Worm (Caenorhabditis elegans) whole organism, L4 larva: ENCODE results near the gene atp-5.
A peak's percentile ranks its signal among the peaks of the same experiment; 100 is the strongest.

ENCODE experiments used
- F10B5.3 ChIP-seq: sonication (generic microtip); optimal IDR thresholded peaks from 2 replicates; lab custom pipeline; 2016; ENCODE audit warnings: mild to moderate bottlenecking, missing genetic modification characterization, missing compliant biosample characterization
- F49E8.2 ChIP-seq: sonication (generic microtip); optimal IDR thresholded peaks from 2 replicates; lab custom pipeline; 2016; ENCODE audit warnings: missing compliant biosample characterization, mild to moderate bottlenecking, missing genetic modification characterization, borderline replicate concordance
- T20F7.1 ChIP-seq: fragments of 200-800 bp; sonication (Bioruptor generic); optimal IDR thresholded peaks from 2 replicates; lab custom pipeline; 2018; ENCODE audit warnings: mild to moderate bottlenecking, missing genetic modification characterization, missing compliant biosample characterization
- T26A8.4 ChIP-seq: fragments of 200-800 bp; sonication (Bioruptor generic); IDR thresholded peaks from 2 replicates; pipeline ENCODE4 v1.3.6; 2022; ENCODE audit warnings: missing genetic modification characterization, missing compliant biosample characterization
- ZK546.5 ChIP-seq, 2 experiments: sonication (generic microtip); optimal IDR thresholded peaks; 2 replicates each; lab custom pipeline; 2017; ENCODE audit warnings: missing biosample characterization in 2 of 2, missing genetic modification characterization in 2 of 2
- aha-1 ChIP-seq: fragments of 150-350 bp; peaks from one replicate; lab custom pipeline; 2014; ENCODE audit warnings: missing biosample characterization, missing genetic modification characterization
- aly-2 ChIP-seq: sonication (generic microtip); optimal IDR thresholded peaks from 2 replicates; lab custom pipeline; 2018; ENCODE audit warnings: missing biosample characterization, missing genetic modification characterization
- ama-1 ChIP-seq: fragments of 150-350 bp; optimal IDR thresholded peaks from 2 replicates; lab custom pipeline; 2014; ENCODE audit warnings: inconsistent platforms, mixed read lengths
- attf-4 ChIP-seq: sonication (generic microtip); optimal IDR thresholded peaks from 3 replicates; lab custom pipeline; 2017; ENCODE audit warnings: missing biosample characterization, missing genetic modification characterization
- ceh-32 ChIP-seq: sonication (generic microtip); optimal IDR thresholded peaks from 2 replicates; lab custom pipeline; 2016; ENCODE audit warnings: mild to moderate bottlenecking, missing genetic modification characterization, missing compliant biosample characterization; ENCODE audit not compliant: poor library complexity
- ceh-82 ChIP-seq: sonication (generic microtip); optimal IDR thresholded peaks from 2 replicates; lab custom pipeline; 2017; ENCODE audit warnings: missing biosample characterization, missing genetic modification characterization
- ces-1 ChIP-seq: fragments of 150-350 bp; sonication (generic microtip); optimal IDR thresholded peaks from 4 replicates; lab custom pipeline; 2014; ENCODE audit warnings: missing biosample characterization, missing genetic modification reagents, missing genetic modification characterization
- ctbp-1 ChIP-seq: fragments of 200-800 bp; sonication (Bioruptor generic); IDR thresholded peaks from 2 replicates; pipeline ENCODE4 v1.3.6; 2022; ENCODE audit warnings: missing genetic modification reagents, missing genetic modification characterization, missing compliant biosample characterization
- daf-19 ChIP-seq: fragments of 200-800 bp; sonication (Bioruptor generic); conservative IDR thresholded peaks from 2 replicates; pipeline ENCODE4 v1.3.6; 2022; ENCODE audit warnings: missing genetic modification characterization, missing compliant biosample characterization
- daf-8 ChIP-seq: fragments of 200-800 bp; sonication (Bioruptor generic); IDR thresholded peaks from 2 replicates; pipeline ENCODE4 v1.3.6; 2022; ENCODE audit warnings: missing genetic modification characterization, missing compliant biosample characterization
- dmd-6 ChIP-seq: fragments of 200-800 bp; sonication (Bioruptor generic); IDR thresholded peaks from 2 replicates; pipeline ENCODE4 v1.3.6; 2022; ENCODE audit warnings: missing genetic modification reagents, missing genetic modification characterization, missing compliant biosample characterization
- dmd-8 ChIP-seq: fragments of 200-800 bp; sonication (Bioruptor generic); IDR thresholded peaks from 2 replicates; pipeline ENCODE4 v1.3.6; 2022; ENCODE audit warnings: missing genetic modification characterization, missing compliant biosample characterization
- dmd-9 ChIP-seq: fragments of 200-800 bp; sonication (Bioruptor generic); IDR thresholded peaks from 2 replicates; pipeline ENCODE4 v1.3.6; 2022; ENCODE audit warnings: missing genetic modification reagents, missing genetic modification characterization, missing compliant biosample characterization
- dpl-1 ChIP-seq: fragments of 150-350 bp; optimal IDR thresholded peaks from 2 replicates; lab custom pipeline; 2014; ENCODE audit warnings: missing biosample characterization, missing genetic modification reagents, missing genetic modification characterization
- egl-43 ChIP-seq: fragments of 200-800 bp; sonication (Bioruptor generic); IDR thresholded peaks from 2 replicates; pipeline ENCODE4 v1.3.6; 2022; ENCODE audit warnings: missing genetic modification reagents, missing genetic modification characterization, missing compliant biosample characterization
- fos-1 ChIP-seq: fragments of 150-350 bp; optimal IDR thresholded peaks from 2 replicates; lab custom pipeline; 2014; ENCODE audit warnings: missing biosample characterization, missing genetic modification characterization
- hlh-30 ChIP-seq: sonication (generic microtip); optimal IDR thresholded peaks from 2 replicates; lab custom pipeline; 2017; ENCODE audit warnings: antibody characterized with exemption, mild to moderate bottlenecking, missing genetic modification characterization, missing compliant biosample characterization; ENCODE audit not compliant: insufficient read depth
- jun-1 ChIP-seq: fragments of 150-350 bp; optimal IDR thresholded peaks from 2 replicates; lab custom pipeline; 2014; ENCODE audit warnings: missing biosample characterization, missing genetic modification reagents, missing genetic modification characterization
- lim-7 ChIP-seq: fragments of 200-800 bp; sonication (Bioruptor generic); IDR thresholded peaks from 2 replicates; pipeline ENCODE4 v1.3.6; 2022; ENCODE audit warnings: missing genetic modification characterization, missing compliant biosample characterization
- lin-13 ChIP-seq: fragments of 150-350 bp; optimal IDR thresholded peaks from 2 replicates; lab custom pipeline; 2014; ENCODE audit warnings: missing biosample characterization, missing genetic modification reagents, missing genetic modification characterization
- lin-29 ChIP-seq: fragments of 200-800 bp; sonication (Bioruptor generic); IDR thresholded peaks from 2 replicates; pipeline ENCODE4 v1.3.6; 2022; ENCODE audit warnings: missing genetic modification reagents, missing genetic modification characterization, missing compliant biosample characterization
- lin-38 ChIP-seq: fragments of 200-800 bp; sonication (Bioruptor generic); IDR thresholded peaks from 2 replicates; pipeline ENCODE4 v1.3.6; 2022; ENCODE audit warnings: missing genetic modification reagents, missing genetic modification characterization, missing compliant biosample characterization
- lsy-2 ChIP-seq, 2 experiments: fragments of 150-350 bp in 1 of 2; sonication (generic microtip) in 1 of 2; optimal IDR thresholded peaks; 2 replicates each; lab custom pipeline; 2014 to 2017; ENCODE audit warnings: missing biosample characterization in 2 of 2, missing genetic modification characterization in 2 of 2
- madf-9 ChIP-seq: fragments of 200-800 bp; sonication (Bioruptor generic); conservative IDR thresholded peaks from 2 replicates; pipeline ENCODE4 v1.3.6; 2022; ENCODE audit warnings: missing genetic modification reagents, missing genetic modification characterization, missing compliant biosample characterization
- mdl-1 ChIP-seq, 2 experiments: fragments of 150-350 bp in 1 of 2; sonication (generic microtip) in 1 of 2; optimal IDR thresholded peaks; 2 replicates each; lab custom pipeline; 2014 to 2017; ENCODE audit warnings: missing biosample characterization in 2 of 2, missing genetic modification characterization in 2 of 2
- mes-2 ChIP-seq: sonication (generic microtip); optimal IDR thresholded peaks from 2 replicates; lab custom pipeline; 2016; ENCODE audit warnings: missing genotype, mild to moderate bottlenecking, missing genetic modification characterization, missing compliant biosample characterization; ENCODE audit not compliant: poor library complexity, severe bottlenecking
- mxl-2 ChIP-seq: fragments of 200-800 bp; sonication (Bioruptor generic); conservative IDR thresholded peaks from 2 replicates; pipeline ENCODE4 v1.3.6; 2022; ENCODE audit warnings: missing genetic modification reagents, missing genetic modification characterization, missing compliant biosample characterization
- mxl-3 ChIP-seq: fragments of 200-800 bp; sonication (Bioruptor generic); optimal IDR thresholded peaks from 2 replicates; lab custom pipeline; 2018; ENCODE audit warnings: mild to moderate bottlenecking, missing genetic modification characterization, missing compliant biosample characterization
- nhr-11 ChIP-seq: fragments of 150-350 bp; optimal IDR thresholded peaks from 2 replicates; lab custom pipeline; 2014; ENCODE audit warnings: missing biosample characterization, missing genetic modification characterization
- nhr-111 ChIP-seq: fragments of 200-800 bp; sonication (Bioruptor generic); optimal IDR thresholded peaks from 2 replicates; lab custom pipeline; 2018; ENCODE audit warnings: mild to moderate bottlenecking, missing genetic modification characterization, missing compliant biosample characterization
- nhr-237 ChIP-seq: sonication (generic microtip); optimal IDR thresholded peaks from 2 replicates; lab custom pipeline; 2017; ENCODE audit warnings: missing biosample characterization, missing genetic modification characterization
- nhr-25 ChIP-seq: sonication (generic microtip); optimal IDR thresholded peaks from 2 replicates; lab custom pipeline; 2017; ENCODE audit warnings: missing genetic modification characterization, mild to moderate bottlenecking, missing compliant biosample characterization, antibody characterized with exemption, moderate library complexity, borderline replicate concordance; ENCODE audit not compliant: insufficient read depth
- nhr-28 ChIP-seq: fragments of 150-350 bp; optimal IDR thresholded peaks from 2 replicates; lab custom pipeline; 2014; ENCODE audit warnings: missing biosample characterization, missing genetic modification characterization
- nhr-42 ChIP-seq: fragments of 200-800 bp; sonication (Bioruptor generic); IDR thresholded peaks from 2 replicates; pipeline ENCODE4 v1.3.6; 2022; ENCODE audit warnings: missing genetic modification characterization, missing compliant biosample characterization
- php-3 ChIP-seq: fragments of 200-800 bp; sonication (Bioruptor generic); IDR thresholded peaks from 2 replicates; pipeline ENCODE4 v1.3.6; 2022; ENCODE audit warnings: missing genetic modification reagents, missing genetic modification characterization, missing compliant biosample characterization
- pqm-1 ChIP-seq: sonication (generic microtip); optimal IDR thresholded peaks from 2 replicates; lab custom pipeline; 2017; ENCODE audit warnings: missing biosample characterization, missing genetic modification characterization
- saeg-2 ChIP-seq: fragments of 200-800 bp; sonication (Bioruptor generic); IDR thresholded peaks from 2 replicates; pipeline ENCODE4 v1.3.6; 2022; ENCODE audit warnings: missing genetic modification reagents, missing genetic modification characterization, missing compliant biosample characterization
- snpc-4 ChIP-seq: fragments of 150-350 bp; optimal IDR thresholded peaks from 2 replicates; lab custom pipeline; 2014; ENCODE audit warnings: missing biosample characterization, missing genetic modification characterization
- spr-1 ChIP-seq: sonication (generic microtip); optimal IDR thresholded peaks from 2 replicates; lab custom pipeline; 2016; ENCODE audit warnings: mild to moderate bottlenecking, missing genetic modification characterization, missing compliant biosample characterization
- unc-39 ChIP-seq: sonication (generic microtip); optimal IDR thresholded peaks from 2 replicates; lab custom pipeline; 2017; ENCODE audit warnings: missing biosample characterization, missing genetic modification characterization
- unc-62 ChIP-seq, 3 experiments: fragments of 150-350 bp in 1 of 3; sonication (generic microtip); optimal IDR thresholded peaks in 2 of 3; peaks in 1 of 3; 1 replicate in 1 of 3; 2 replicates in 2 of 3; lab custom pipeline; 2014 to 2017; ENCODE audit warnings: missing biosample characterization in 3 of 3, missing genetic modification characterization in 3 of 3, missing genetic modification reagents in 3 of 3, missing genotype in 1 of 3
- vab-7 ChIP-seq: fragments of 200-800 bp; sonication (Bioruptor generic); IDR thresholded peaks from 2 replicates; pipeline ENCODE4 v1.3.6; 2022; ENCODE audit warnings: missing genetic modification reagents, missing genetic modification characterization, missing compliant biosample characterization
- zag-1 ChIP-seq: fragments of 150-350 bp; optimal IDR thresholded peaks from 2 replicates; lab custom pipeline; 2014; ENCODE audit warnings: missing biosample characterization, missing genetic modification characterization
- ztf-11 ChIP-seq: fragments of 150-350 bp; optimal IDR thresholded peaks from 2 replicates; lab custom pipeline; 2014; ENCODE audit warnings: missing biosample characterization, missing genetic modification characterization
- ztf-7 ChIP-seq: fragments of 150-350 bp; optimal IDR thresholded peaks from 2 replicates; lab custom pipeline; 2014; ENCODE audit warnings: missing biosample characterization, missing genetic modification characterization

The atp-5 gene

DNA sequence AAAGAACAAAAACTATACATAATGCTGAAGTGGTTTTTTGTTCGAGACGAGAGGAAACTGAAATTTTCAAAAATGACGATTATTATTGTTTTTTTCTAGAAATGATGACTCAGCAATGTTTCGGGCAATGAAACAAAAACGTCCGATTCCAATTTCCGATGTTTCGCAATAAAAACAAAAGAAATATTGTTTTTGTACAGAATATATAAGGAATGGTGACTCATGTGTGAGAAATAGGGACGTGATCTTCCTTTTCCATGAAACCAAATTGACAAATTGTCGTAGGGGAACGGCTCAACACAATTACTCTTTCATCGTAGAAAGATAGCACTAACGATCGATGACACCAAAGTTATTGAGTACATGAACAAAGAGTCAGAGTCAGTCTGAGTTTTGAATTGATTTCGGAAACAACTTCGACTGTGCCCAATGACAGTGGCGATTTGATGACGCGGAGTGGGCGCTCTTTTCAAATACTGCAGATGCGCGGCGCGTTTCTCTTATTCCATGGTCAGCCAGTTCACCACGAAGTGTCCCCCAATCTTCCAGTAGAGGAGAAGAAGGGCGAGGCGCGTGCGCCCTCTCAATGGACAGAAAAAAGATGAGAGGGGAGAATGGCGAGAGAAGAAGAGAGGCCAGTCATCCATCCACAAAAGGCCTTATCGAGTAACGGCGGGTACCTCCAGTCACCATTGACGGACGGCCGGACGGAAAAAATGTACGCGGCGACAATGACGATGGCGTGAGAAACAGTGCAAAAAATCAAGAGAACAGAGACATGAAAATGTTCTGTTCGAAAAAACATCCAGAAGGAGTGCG lies 48.2 kb downstream of the atp-5 start (continued):
- peak; percentile 67 for TF ChIP-seq mxl-3 (GFP tag; lab: Kevin White, UChicago)
- TF ChIP-seq daf-19 (GFP tag; lab: Robert Waterston, UW), result no peak
- TF ChIP-seq nhr-25 (tag; lab: Kevin White, UChicago), result peak; percentile 18
- TF ChIP-seq ceh-82, result no peak
- TF ChIP-seq F49E8.2 (tag; lab: Kevin White, UChicago), result no peak
- no peak for TF ChIP-seq dmd-6 (GFP tag; lab: Robert Waterston, UW)
- no peak; the same call in 1 of the 2 replicates for TF ChIP-seq lin-29 (GFP tag; lab: Robert Waterston, UW)
- TF ChIP-seq egl-43, result peak; percentile 87
- TF ChIP-seq lin-13 (GFP tag; lab: Kevin White, UChicago), result no peak
- TF ChIP-seq saeg-2 (GFP tag; lab: Robert Waterston, UW), result no peak
- 0 out of 2 replicates have a peak, but pooled peaks have one; percentile 19 for TF ChIP-seq T26A8.4 (GFP tag; lab: Robert Waterston, UW)
- TF ChIP-seq spr-1 (tag; lab: Kevin White, UChicago), result no peak
- no peak for TF ChIP-seq aly-2
- no peak for TF ChIP-seq fos-1 (tag; lab: Kevin White, UChicago)
- TF ChIP-seq unc-39 (tag; lab: Kevin White, UChicago), result no peak
- TF ChIP-seq ztf-11 (tag; lab: Kevin White, UChicago), result no peak
- TF ChIP-seq madf-9 (GFP tag; lab: Robert Waterston, UW), result no peak
- no peak for TF ChIP-seq attf-4 (tag; lab: Kevin White, UChicago)
- no peak for TF ChIP-seq zag-1 (tag; lab: Kevin White, UChicago)
- TF ChIP-seq dpl-1 (GFP tag; lab: Kevin White, UChicago), result peak; percentile 7
- no peak for TF ChIP-seq jun-1
- no peak for TF ChIP-seq ZK546.5 (tag; optimal IDR thresholded peaks at IDR 0.05; lab: Kevin White, UChicago)
- TF ChIP-seq ces-1 (GFP tag; lab: Kevin White, UChicago), result no peak
- no peak for TF ChIP-seq nhr-28 (tag; lab: Kevin White, UChicago)
- no peak for TF ChIP-seq ama-1
- peak; percentile 65 for TF ChIP-seq hlh-30 (tag; lab: Kevin White, UChicago)
- no peak for TF ChIP-seq pqm-1 (tag; lab: Kevin White, UChicago)
- no peak for TF ChIP-seq nhr-111 (GFP tag; lab: Kevin White, UChicago)
- TF ChIP-seq ctbp-1 (GFP tag; lab: Robert Waterston, UW), result peak; percentile 74
- peak in 1 of 2 experiments; percentile 81 for TF ChIP-seq mdl-1 (tag; optimal IDR thresholded peaks at IDR 0.05; lab: Kevin White, UChicago)
- TF ChIP-seq nhr-42 (GFP tag; lab: Robert Waterston, UW), result no peak
- TF ChIP-seq mes-2 (tag; lab: Kevin White, UChicago), result peak; percentile 39
- peak; percentile 80 for TF ChIP-seq aha-1 (tag; lab: Kevin White, UChicago)
- TF ChIP-seq dmd-8 (GFP tag; lab: Robert Waterston, UW), result 0 out of 2 replicates have a peak, but pooled peaks have one; percentile 44
- peak; percentile 42 for TF ChIP-seq lin-38
- no peak for TF ChIP-seq lim-7 (GFP tag; lab: Robert Waterston, UW)
- TF ChIP-seq php-3, result no peak
- TF ChIP-seq unc-62 (GFP tag; optimal IDR thresholded peaks at IDR 0.05 in 1 of 2; lab: Kevin White, UChicago), result peak in 1 of 2 experiments; percentile 93
- no peak for TF ChIP-seq unc-62 (tag; optimal IDR thresholded peaks at IDR 0.05; lab: Kevin White, UChicago)
- TF ChIP-seq daf-8 (GFP tag; lab: Robert Waterston, UW), result no peak
- 0 out of 2 replicates have a peak, but pooled peaks have one; percentile 9 for TF ChIP-seq dmd-9 (GFP tag; lab: Robert Waterston, UW)
- no peak for TF ChIP-seq ztf-7
- no peak for TF ChIP-seq mxl-2
- TF ChIP-seq T20F7.1, result no peak
- peak in 1 of 2 experiments; percentile 27 for TF ChIP-seq lsy-2 (tag; optimal IDR thresholded peaks at IDR 0.05; lab: Kevin White, UChicago)
- TF ChIP-seq nhr-237 (tag; lab: Kevin White, UChicago), result no peak
- no peak for TF ChIP-seq vab-7 (GFP tag; lab: Robert Waterston, UW)
- no peak for TF ChIP-seq ceh-32 (tag; lab: Kevin White, UChicago)
- peak; percentile 52 for TF ChIP-seq F10B5.3
- TF ChIP-seq snpc-4 (tag; lab: Kevin White, UChicago), result no peak
- TF ChIP-seq nhr-11 (tag; lab: Kevin White, UChicago), result no peak
